Worm (Caenorhabditis elegans) whole organism, young adult: ENCODE results near the gene nas-28.

Source experiments
- B0261.1 ChIP-seq: sonication (generic microtip); optimal IDR thresholded peaks from 2 replicates; lab custom pipeline; 2016; ENCODE audit warnings: mild to moderate bottlenecking, missing genetic modification characterization, moderate library complexity, missing compliant biosample characterization
- F37B4.10 ChIP-seq: fragments of 200-800 bp; sonication (Bioruptor generic); IDR thresholded peaks from 2 replicates; pipeline ENCODE4 v1.3.6; 2022; ENCODE audit warnings: missing genetic modification characterization, missing compliant biosample characterization
- ama-1 ChIP-seq, 3 experiments: fragments of 150-350 bp in 1 of 3; sonication (generic microtip) in 2 of 3; optimal IDR thresholded peaks; 2 replicates each; lab custom pipeline; 2014 to 2018; ENCODE audit warnings: missing biosample characterization in 2 of 3, missing genetic modification characterization in 2 of 3, missing genetic modification reagents in 2 of 3
- ekl-4 ChIP-seq: fragments of 200-800 bp; sonication (Bioruptor generic); IDR thresholded peaks from 2 replicates; pipeline ENCODE4 v1.3.6; 2022; ENCODE audit warnings: missing genetic modification reagents, missing genetic modification characterization, missing compliant biosample characterization
- lsl-1 ChIP-seq: fragments of 200-800 bp; sonication (Bioruptor generic); optimal IDR thresholded peaks from 2 replicates; lab custom pipeline; 2018; ENCODE audit warnings: mild to moderate bottlenecking, missing genetic modification characterization, moderate library complexity, missing compliant biosample characterization
- nhr-27 ChIP-seq: fragments of 200-800 bp; sonication (Bioruptor generic); optimal IDR thresholded peaks from 2 replicates; lab custom pipeline; 2018; ENCODE audit warnings: mild to moderate bottlenecking, missing genetic modification characterization, moderate library complexity, missing compliant biosample characterization
- snpc-4 ChIP-seq, 5 experiments: fragments of 150-350 bp in 1 of 5; sonication (generic microtip) in 4 of 5; optimal IDR thresholded peaks; 2 replicates each; lab custom pipeline; 2014 to 2018; ENCODE audit warnings: missing genetic modification characterization in 5 of 5, missing biosample characterization in 3 of 5, antibody characterized with exemption in 2 of 5, mild to moderate bottlenecking in 2 of 5, missing compliant biosample characterization in 2 of 5, missing genotype in 2 of 5, moderate library complexity in 2 of 5, missing genetic modification reagents in 1 of 5

DNA sequence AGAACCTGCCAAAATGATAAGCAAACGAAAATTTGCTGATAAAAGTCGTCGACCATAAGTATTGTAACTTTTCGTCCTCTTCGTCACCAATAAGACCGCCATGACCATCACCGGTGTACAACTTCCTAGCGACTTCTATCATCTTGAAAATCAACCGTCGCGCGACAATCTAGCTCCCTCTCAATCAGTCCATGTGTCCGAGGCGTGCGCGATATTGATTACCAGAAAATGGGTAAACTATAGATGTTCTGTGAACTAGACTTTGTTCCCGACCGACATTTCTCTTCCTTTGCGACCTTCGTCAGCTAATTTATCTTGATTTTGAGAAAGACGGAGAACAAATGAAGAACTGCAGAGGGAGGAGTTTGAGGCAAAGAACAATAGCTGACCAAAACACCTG is 37.7 kb downstream of the nas-28 start:
- TF ChIP-seq F37B4.10 (GFP tag; lab: Robert Waterston, UW), result no peak
- no peak for TF ChIP-seq ama-1 (optimal IDR thresholded peaks at IDR 0.05; lab: Kevin White, UChicago)
- TF ChIP-seq ama-1 (GFP tag; optimal IDR thresholded peaks at IDR 0.05; lab: Kevin White, UChicago), result no peak
- TF ChIP-seq B0261.1 (tag; lab: Kevin White, UChicago), result no peak
- no peak for TF ChIP-seq nhr-27 (tag; lab: Kevin White, UChicago)
- no peak for TF ChIP-seq lsl-1 (GFP tag; lab: Kevin White, UChicago)
- no peak for TF ChIP-seq ekl-4 (GFP tag; lab: Robert Waterston, UW)
- TF ChIP-seq snpc-4 (GFP tag; optimal IDR thresholded peaks at IDR 0.05; lab: Kevin White, UChicago), result no peak
- TF ChIP-seq snpc-4 (tag; optimal IDR thresholded peaks at IDR 0.05; lab: Kevin White, UChicago), result no peak
